Worm (Caenorhabditis elegans) whole organism, L1 larva: ENCODE results near the gene C17B7.9.

Experiments
- blmp-1 ChIP-seq: fragments of 150-350 bp; optimal IDR thresholded peaks from 2 replicates; lab custom pipeline; 2014; ENCODE audit warnings: missing biosample characterization, missing genetic modification characterization
- lir-3 ChIP-seq: sonication (generic microtip); optimal IDR thresholded peaks from 2 replicates; lab custom pipeline; 2016; ENCODE audit warnings: mild to moderate bottlenecking, missing genetic modification characterization, moderate library complexity, missing compliant biosample characterization; ENCODE audit not compliant: poor library complexity
- nhr-237 ChIP-seq: fragments of 150-350 bp; optimal IDR thresholded peaks from 2 replicates; lab custom pipeline; 2014; ENCODE audit warnings: missing biosample characterization, missing genetic modification characterization
- nhr-77 ChIP-seq: fragments of 150-350 bp; optimal IDR thresholded peaks from 2 replicates; lab custom pipeline; 2014; ENCODE audit warnings: missing biosample characterization, missing genetic modification characterization
- snpc-4 ChIP-seq: fragments of 150-350 bp; optimal IDR thresholded peaks from 2 replicates; lab custom pipeline; 2014; ENCODE audit warnings: missing biosample characterization, missing genetic modification characterization
- tbx-2 ChIP-seq: sonication (generic microtip); optimal IDR thresholded peaks from 2 replicates; lab custom pipeline; 2016; ENCODE audit warnings: missing genetic modification characterization, missing compliant biosample characterization

- no peak for TF ChIP-seq blmp-1
- no peak for TF ChIP-seq snpc-4 (tag; lab: Kevin White, UChicago)
- TF ChIP-seq tbx-2: no peak
- TF ChIP-seq nhr-77 (tag; lab: Kevin White, UChicago): no peak
- TF ChIP-seq lir-3 (tag; lab: Kevin White, UChicago): no peak
- TF ChIP-seq nhr-237 (tag; lab: Kevin White, UChicago): no peak
These were observed 40.8 kb upstream of the C17B7.9 start, which contains the start of gene srx-121 for ce11 chrV:3372673-3373072.
